Worm (Caenorhabditis elegans): ENCODE results near the gene F09E10.5.

Gene F09E10.5

ce11 chrX:1450352-1450818 lies 43.8 kb downstream of the F09E10.5 start, which contains the start of gene W05H7.1:
Gene W05H7.1 (plus strand): TSS chrX:1450768.
- TF ChIP-seq ztf-11 (tag; optimal IDR thresholded peaks at IDR 0.05) (no peak), nhr-6 (tag; optimal IDR thresholded peaks at IDR 0.05) (no peak), gmeb-1 (tag; optimal IDR thresholded peaks at IDR 0.05) (no peak), nhr-237 (tag; optimal IDR thresholded peaks at IDR 0.05) (no peak), nhr-23 (tag; optimal IDR thresholded peaks at IDR 0.05) (no peak), alr-1 (tag; optimal IDR thresholded peaks at IDR 0.05) (no peak), mbf-1 (tag; optimal IDR thresholded peaks at IDR 0.05) (no peak), nhr-10 (tag; optimal IDR thresholded peaks at IDR 0.05) (no peak), nhr-11 (tag; optimal IDR thresholded peaks at IDR 0.05) (no peak), ztf-1 (GFP tag; conservative IDR thresholded peaks at IDR 0.05) (no peak), zag-1 (tag; optimal IDR thresholded peaks at IDR 0.05) (no peak), lin-11 (tag; optimal IDR thresholded peaks at IDR 0.05) (peak; percentile 41), ZK546.5 (tag; optimal IDR thresholded peaks at IDR 0.05) (no peak), ceh-16 (tag; optimal IDR thresholded peaks at IDR 0.05) (no peak), fos-1 (tag; optimal IDR thresholded peaks at IDR 0.05) (peak; percentile 18), ama-1 (optimal IDR thresholded peaks at IDR 0.05) (no peak), mab-5 (tag; optimal IDR thresholded peaks at IDR 0.05) (no peak), F13H6.1 (tag; optimal IDR thresholded peaks at IDR 0.05) (peak; percentile 37), crh-2 (tag; optimal IDR thresholded peaks at IDR 0.05) (peak; percentile 51), nhr-25 (tag; optimal IDR thresholded peaks at IDR 0.05) (peak; percentile 38), ztf-4 (tag; optimal IDR thresholded peaks at IDR 0.05) (no peak), sem-4 (tag; optimal IDR thresholded peaks at IDR 0.05) (no peak), dmd-4 (tag; optimal IDR thresholded peaks at IDR 0.05) (no peak), blmp-1 (tag; optimal IDR thresholded peaks at IDR 0.05; ENCODE audit: insufficient read depth) (no peak), skn-1 (tag; optimal IDR thresholded peaks at IDR 0.05) (no peak), R02D3.7 (tag; optimal IDR thresholded peaks at IDR 0.05) (no peak), peb-1 (tag; optimal IDR thresholded peaks at IDR 0.05) (no peak), snpc-4 (tag; optimal IDR thresholded peaks at IDR 0.05) (no peak), nhr-77 (tag; optimal IDR thresholded peaks at IDR 0.05) (no peak), lsy-2 (tag; optimal IDR thresholded peaks at IDR 0.05) (peak in 1 of 2 experiments; percentile 51), lin-13 (GFP tag; optimal IDR thresholded peaks at IDR 0.05) (peak; percentile 14), aly-2 (tag; optimal IDR thresholded peaks at IDR 0.05) (no peak), unc-62 (GFP tag; optimal IDR thresholded peaks at IDR 0.05) (no peak), elt-1 (tag; optimal IDR thresholded peaks at IDR 0.05) (no peak), nhr-21 (tag; optimal IDR thresholded peaks at IDR 0.05) (no peak), nhr-12 (tag; optimal IDR thresholded peaks at IDR 0.05) (no peak), C34F6.9 (tag; optimal IDR thresholded peaks at IDR 0.05) (peak; percentile 60), elt-3 (tag; optimal IDR thresholded peaks at IDR 0.05) (no peak), lin-39 (tag; optimal IDR thresholded peaks at IDR 0.05) (no peak), nhr-129 (tag; optimal IDR thresholded peaks at IDR 0.05) (peak; percentile 70), ceh-82 (tag; optimal IDR thresholded peaks at IDR 0.05) (no peak), sma-9 (GFP tag; optimal IDR thresholded peaks at IDR 0.05) (peak; percentile 28), sma-9 (tag; optimal IDR thresholded peaks at IDR 0.05) (no peak), unc-55 (GFP tag; optimal IDR thresholded peaks at IDR 0.05) (peak; percentile 72), sma-3 (GFP tag; optimal IDR thresholded peaks at IDR 0.05) (peak; percentile 3), egl-27 (tag; optimal IDR thresholded peaks at IDR 0.05) (no peak), mdl-1 (tag; optimal IDR thresholded peaks at IDR 0.05) (peak in 1 of 2 experiments; percentile 22), Y55F3AM.14 (GFP tag; optimal IDR thresholded peaks at IDR 0.05) (no peak), unc-39 (tag; optimal IDR thresholded peaks at IDR 0.05) (no peak)
